Worm (Caenorhabditis elegans) whole organism, L4 larva: ENCODE data around the gene nhr-205.

ENCODE experiments used
- aly-2 ChIP-seq: sonication (generic microtip); optimal IDR thresholded peaks from 2 replicates; lab custom pipeline; 2018; ENCODE audit warnings: missing biosample characterization, missing genetic modification characterization
- nhr-77 ChIP-seq: fragments of 150-350 bp; optimal IDR thresholded peaks from 2 replicates; lab custom pipeline; 2014; ENCODE audit warnings: missing biosample characterization, missing genetic modification characterization
- ztf-11 ChIP-seq: fragments of 150-350 bp; optimal IDR thresholded peaks from 2 replicates; lab custom pipeline; 2014; ENCODE audit warnings: missing biosample characterization, missing genetic modification characterization

ce11 chrV:10083999-10084468, 2.5 kb upstream of the nhr-205 start, which contains the start of gene nhr-12:
- TF ChIP-seq ztf-11 (tag; lab: Kevin White, UChicago), result no peak
- no peak for TF ChIP-seq nhr-77 (tag; lab: Kevin White, UChicago)
- TF ChIP-seq aly-2 (tag; lab: Kevin White, UChicago), result no peak
